Fruit fly (Drosophila melanogaster): ENCODE measurements around the gene CG1090.
A peak's percentile ranks its signal among the peaks of the same experiment; 100 is the strongest.

CG1090 gene

dm6 chr3R:4402884-4403705, 43.4 kb downstream of the CG1090 start, which contains the start of gene lost:
Gene lost, plus strand, starts transcription at chr3R:4403076.
- TF ChIP-seq Taf1 (GFP tag; IDR thresholded peaks at IDR 0.05) (no peak), CG11723 (GFP tag; optimal IDR thresholded peaks at IDR 0.05) (peak; percentile 65), CG18476 (GFP tag; optimal IDR thresholded peaks at IDR 0.05) (no peak), Doc2 (GFP tag; IDR thresholded peaks at IDR 0.05) (no peak), pzg (GFP tag; optimal IDR thresholded peaks at IDR 0.05) (peak; percentile 90), zfh1 (GFP tag; IDR thresholded peaks at IDR 0.05) (0 out of 3 replicates have a peak, but pooled peaks have one; percentile 29), CG12219 (GFP tag; optimal IDR thresholded peaks at IDR 0.05) (peak; percentile 1), Dek (tag; optimal IDR thresholded peaks at IDR 0.05) (peak; percentile 34), trem (tag; optimal IDR thresholded peaks at IDR 0.05) (peak; percentile 66), CG13424 (tag; optimal IDR thresholded peaks at IDR 0.05) (peak; percentile 7), Optix (GFP tag; IDR thresholded peaks at IDR 0.05) (no peak), CG12155 (GFP tag; optimal IDR thresholded peaks at IDR 0.05) (peak; percentile 27), Rx (GFP tag; IDR thresholded peaks at IDR 0.05) (peak; percentile 28; the same call in 1 of the 2 replicates), CG31441 (GFP tag; IDR thresholded peaks at IDR 0.05) (peak; percentile 34; the same call in 1 of the 2 replicates), CoRest (tag; optimal IDR thresholded peaks at IDR 0.05) (peak; percentile 55), otp (GFP tag; IDR thresholded peaks at IDR 0.05) (peak; percentile 43; the same call in 1 of the 3 replicates), Sox100B (GFP tag; optimal IDR thresholded peaks at IDR 0.05) (no peak), Abd-B (GFP tag; optimal IDR thresholded peaks at IDR 0.05) (peak; percentile 50), nom (GFP tag; optimal IDR thresholded peaks at IDR 0.05) (peak; percentile 24), gem (tag; optimal IDR thresholded peaks at IDR 0.05) (peak; percentile 40), CG42726 (GFP tag; IDR thresholded peaks at IDR 0.05; ENCODE audit: partially characterized antibody) (peak; percentile 99), bab2 (GFP tag; optimal IDR thresholded peaks at IDR 0.05) (peak; percentile 0), Med (GFP tag) (peak; percentile 87), CG30020 (tag; optimal IDR thresholded peaks at IDR 0.05) (peak; percentile 93), lbe (GFP tag; optimal IDR thresholded peaks at IDR 0.05) (peak; percentile 61), nerfin-2 (GFP tag; IDR thresholded peaks at IDR 0.05; ENCODE audit: partially characterized antibody) (peak; percentile 97), CG11093 (GFP tag; IDR thresholded peaks at IDR 0.05) (no peak), ap (GFP tag; IDR thresholded peaks at IDR 0.05) (no peak), Myb (GFP tag; optimal IDR thresholded peaks at IDR 0.05) (peak; percentile 47), mam (GFP tag; optimal IDR thresholded peaks at IDR 0.05) (peak; percentile 29), hb (GFP tag; IDR thresholded peaks at IDR 0.05; ENCODE audit: partially characterized antibody) (peak; percentile 98), kni (GFP tag; optimal IDR thresholded peaks at IDR 0.05) (no peak), Xrp1 (GFP tag; IDR thresholded peaks at IDR 0.05) (no peak), CG10565 (GFP tag; optimal IDR thresholded peaks at IDR 0.05) (no peak), Hr78 (GFP tag; optimal IDR thresholded peaks at IDR 0.05) (peak in 1 of 2 experiments; percentile 51), Rfx (GFP tag; IDR thresholded peaks at IDR 0.05) (peak; percentile 72), CG11085 (GFP tag; IDR thresholded peaks at IDR 0.05) (0 out of 2 replicates have a peak, but pooled peaks have one; percentile 24), CG32532 (GFP tag; IDR thresholded peaks at IDR 0.05) (peak; percentile 69), Aef1 (GFP tag; IDR thresholded peaks at IDR 0.05) (no peak), dysf (GFP tag; IDR thresholded peaks at IDR 0.05) (peak; percentile 26; the same call in 1 of the 3 replicates), CG9932 (GFP tag; IDR thresholded peaks at IDR 0.05) (peak; percentile 81), ttk (GFP tag; IDR thresholded peaks at IDR 0.05) (peak; percentile 25; the same call in 1 of the 2 replicates), shn (GFP tag; optimal IDR thresholded peaks at IDR 0.05) (peak; percentile 32), Nf-YB (GFP tag; optimal IDR thresholded peaks at IDR 0.05) (peak; percentile 8), Lhr (GFP tag; optimal IDR thresholded peaks at IDR 0.05) (peak; percentile 70), rib (GFP tag; IDR thresholded peaks at IDR 0.05) (peak; percentile 10; the same call in 1 of the 2 replicates), CG15601 (tag; optimal IDR thresholded peaks at IDR 0.05) (peak; percentile 61), C15 (GFP tag; IDR thresholded peaks at IDR 0.05) (no peak)

Measured in whole organism, embryonic.